Worm (Caenorhabditis elegans) whole organism, mixed stage, embryonic: ENCODE data around the gene Y43F8B.19.

Experiments
- blmp-1 ChIP-seq: fragments of 150-350 bp; optimal IDR thresholded peaks from 2 replicates; lab custom pipeline; 2014; ENCODE audit warnings: missing biosample characterization, missing genetic modification characterization
- ceh-39 ChIP-seq: fragments of 150-350 bp; optimal IDR thresholded peaks from 2 replicates; lab custom pipeline; 2014; ENCODE audit warnings: missing biosample characterization, missing genetic modification characterization
- ceh-43 ChIP-seq: fragments of 200-800 bp; sonication (Bioruptor generic); optimal IDR thresholded peaks from 2 replicates; lab custom pipeline; 2018; ENCODE audit warnings: mild to moderate bottlenecking, missing genetic modification characterization, moderate library complexity, missing compliant biosample characterization
- ces-1 ChIP-seq: fragments of 150-350 bp; optimal IDR thresholded peaks from 2 replicates; lab custom pipeline; 2014; ENCODE audit warnings: missing biosample characterization, missing genetic modification reagents, missing genetic modification characterization
- elt-1 ChIP-seq: sonication (generic microtip); optimal IDR thresholded peaks from 2 replicates; lab custom pipeline; 2017; ENCODE audit warnings: missing genetic modification characterization, mild to moderate bottlenecking, missing compliant biosample characterization, antibody characterized with exemption, moderate library complexity, borderline replicate concordance; ENCODE audit not compliant: insufficient read depth
- elt-3 ChIP-seq: fragments of 150-350 bp; optimal IDR thresholded peaks from 2 replicates; lab custom pipeline; 2014; ENCODE audit warnings: missing biosample characterization, missing genetic modification characterization
- lin-13 ChIP-seq: fragments of 150-350 bp; optimal IDR thresholded peaks from 2 replicates; lab custom pipeline; 2014; ENCODE audit warnings: missing biosample characterization, missing genetic modification characterization
- nhr-12 ChIP-seq: fragments of 150-350 bp; optimal IDR thresholded peaks from 2 replicates; lab custom pipeline; 2014; ENCODE audit warnings: missing biosample characterization, missing genetic modification characterization
- nhr-237 ChIP-seq: fragments of 150-350 bp; optimal IDR thresholded peaks from 2 replicates; lab custom pipeline; 2014; ENCODE audit warnings: missing biosample characterization, missing genetic modification characterization
- pha-4 ChIP-seq: fragments of 150-350 bp; optimal IDR thresholded peaks from 2 replicates; lab custom pipeline; 2018; ENCODE audit warnings: missing biosample characterization, missing genetic modification reagents, missing genetic modification characterization
- sem-2 ChIP-seq: fragments of 200-800 bp; sonication (Bioruptor generic); optimal IDR thresholded peaks from 2 replicates; lab custom pipeline; 2018; ENCODE audit warnings: mild to moderate bottlenecking, missing genetic modification characterization, missing compliant biosample characterization
- snpc-4 ChIP-seq: fragments of 150-350 bp; optimal IDR thresholded peaks from 2 replicates; lab custom pipeline; 2014; ENCODE audit warnings: missing biosample characterization, missing genetic modification characterization
- sptf-1 ChIP-seq: sonication (generic microtip); optimal IDR thresholded peaks from 2 replicates; lab custom pipeline; 2017; ENCODE audit warnings: mild to moderate bottlenecking, missing genetic modification characterization, moderate library complexity, missing compliant biosample characterization
- ztf-11 ChIP-seq: fragments of 150-350 bp; optimal IDR thresholded peaks from 2 replicates; lab custom pipeline; 2014; ENCODE audit warnings: missing biosample characterization, missing genetic modification characterization

DNA sequence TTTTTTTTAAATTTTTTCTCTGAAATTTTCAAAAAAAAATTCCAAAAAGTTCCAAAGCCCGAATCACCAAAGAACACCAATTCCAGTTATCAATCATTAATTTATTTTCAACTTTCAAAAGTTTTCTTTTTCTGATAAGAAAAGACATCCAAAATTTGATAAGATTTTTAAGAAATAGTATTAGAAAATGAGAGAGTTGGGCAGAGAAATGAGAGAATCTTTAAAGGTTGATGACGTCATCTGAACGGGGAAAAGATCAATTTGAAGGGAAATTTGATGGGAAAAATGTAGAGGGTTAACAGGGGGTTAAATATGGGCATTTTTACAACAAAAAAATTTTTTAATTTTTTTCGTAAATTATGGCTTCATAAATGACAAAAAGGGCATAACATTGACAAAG is 21.4 kb upstream of the Y43F8B.19 start:
- TF ChIP-seq elt-3 (no peak), ces-1 (GFP tag; lab: Kevin White, UChicago) (no peak), snpc-4 (tag; lab: Kevin White, UChicago) (no peak), lin-13 (tag; lab: Kevin White, UChicago) (no peak), blmp-1 (tag; lab: Kevin White, UChicago) (no peak), nhr-237 (no peak), sptf-1 (tag; lab: Kevin White, UChicago) (no peak), ceh-43 (GFP tag; lab: Kevin White, UChicago) (no peak), elt-1 (tag; lab: Kevin White, UChicago) (no peak), ztf-11 (tag; lab: Kevin White, UChicago) (no peak), sem-2 (GFP tag; lab: Kevin White, UChicago) (no peak), nhr-12 (no peak), ceh-39 (tag; lab: Kevin White, UChicago) (no peak), pha-4 (no peak)
